Worm (Caenorhabditis elegans) whole organism, mixed stage, embryonic: Measurements from ENCODE around the gene cest-10.

Source experiments
- M03D4.4 ChIP-seq: sonication (generic microtip); optimal IDR thresholded peaks from 2 replicates; lab custom pipeline; 2017; ENCODE audit warnings: mild to moderate bottlenecking, missing genetic modification characterization, missing compliant biosample characterization
- blmp-1 ChIP-seq: fragments of 150-350 bp; optimal IDR thresholded peaks from 2 replicates; lab custom pipeline; 2014; ENCODE audit warnings: missing biosample characterization, missing genetic modification characterization
- ceh-39 ChIP-seq: fragments of 150-350 bp; optimal IDR thresholded peaks from 2 replicates; lab custom pipeline; 2014; ENCODE audit warnings: missing biosample characterization, missing genetic modification characterization
- ceh-43 ChIP-seq: fragments of 200-800 bp; sonication (Bioruptor generic); optimal IDR thresholded peaks from 2 replicates; lab custom pipeline; 2018; ENCODE audit warnings: mild to moderate bottlenecking, missing genetic modification characterization, moderate library complexity, missing compliant biosample characterization
- ceh-83 ChIP-seq: fragments of 200-800 bp; sonication (Bioruptor generic); optimal IDR thresholded peaks from 2 replicates; lab custom pipeline; 2018; ENCODE audit warnings: mild to moderate bottlenecking, missing genetic modification characterization, missing compliant biosample characterization
- ces-1 ChIP-seq: fragments of 150-350 bp; optimal IDR thresholded peaks from 2 replicates; lab custom pipeline; 2014; ENCODE audit warnings: missing biosample characterization, missing genetic modification reagents, missing genetic modification characterization
- cnd-1 ChIP-seq: fragments of 200-800 bp; sonication (Bioruptor generic); optimal IDR thresholded peaks from 2 replicates; lab custom pipeline; 2018; ENCODE audit warnings: mild to moderate bottlenecking, missing genetic modification characterization, missing compliant biosample characterization
- drap-1 ChIP-seq: fragments of 200-800 bp; sonication (Bioruptor generic); optimal IDR thresholded peaks from 3 replicates; lab custom pipeline; 2018; ENCODE audit warnings: mild to moderate bottlenecking, missing genetic modification characterization, missing compliant biosample characterization
- elt-3 ChIP-seq: fragments of 150-350 bp; optimal IDR thresholded peaks from 2 replicates; lab custom pipeline; 2014; ENCODE audit warnings: missing biosample characterization, missing genetic modification characterization
- flh-1 ChIP-seq: fragments of 200-800 bp; sonication (Bioruptor generic); optimal IDR thresholded peaks from 2 replicates; lab custom pipeline; 2018; ENCODE audit warnings: mild to moderate bottlenecking, missing genetic modification characterization, moderate library complexity, missing compliant biosample characterization
- hlh-1 ChIP-seq: fragments of 150-350 bp; optimal IDR thresholded peaks from 2 replicates; lab custom pipeline; 2014; ENCODE audit warnings: missing biosample characterization, missing genetic modification reagents, missing genetic modification characterization
- lin-13 ChIP-seq: fragments of 150-350 bp; optimal IDR thresholded peaks from 2 replicates; lab custom pipeline; 2014; ENCODE audit warnings: missing biosample characterization, missing genetic modification characterization
- lin-32 ChIP-seq: fragments of 200-800 bp; sonication (Bioruptor generic); optimal IDR thresholded peaks from 2 replicates; lab custom pipeline; 2018; ENCODE audit warnings: mild to moderate bottlenecking, missing genetic modification characterization, missing compliant biosample characterization
- lsy-2 ChIP-seq: fragments of 150-350 bp; optimal IDR thresholded peaks from 2 replicates; lab custom pipeline; 2014; ENCODE audit warnings: missing biosample characterization, missing genetic modification characterization
- mab-5 ChIP-seq: fragments of 150-350 bp; optimal IDR thresholded peaks from 2 replicates; lab custom pipeline; 2014; ENCODE audit warnings: missing biosample characterization, missing genetic modification characterization
- mep-1 ChIP-seq: fragments of 150-350 bp; optimal IDR thresholded peaks from 2 replicates; lab custom pipeline; 2017; ENCODE audit warnings: missing biosample characterization, missing genetic modification reagents, missing genetic modification characterization, inconsistent platforms
- mls-2 ChIP-seq: sonication (generic microtip); optimal IDR thresholded peaks from 2 replicates; lab custom pipeline; 2016; ENCODE audit warnings: mild to moderate bottlenecking, missing genetic modification characterization, moderate library complexity, missing compliant biosample characterization
- nhr-2 ChIP-seq: fragments of 150-350 bp; optimal IDR thresholded peaks from 2 replicates; lab custom pipeline; 2014; ENCODE audit warnings: missing biosample characterization, missing genetic modification characterization
- nhr-237 ChIP-seq: fragments of 150-350 bp; optimal IDR thresholded peaks from 2 replicates; lab custom pipeline; 2014; ENCODE audit warnings: missing biosample characterization, missing genetic modification characterization
- nhr-28 ChIP-seq: fragments of 150-350 bp; optimal IDR thresholded peaks from 2 replicates; lab custom pipeline; 2014; ENCODE audit warnings: missing biosample characterization, missing genetic modification characterization
- pha-4 ChIP-seq: fragments of 150-350 bp; optimal IDR thresholded peaks from 2 replicates; lab custom pipeline; 2018; ENCODE audit warnings: missing biosample characterization, missing genetic modification reagents, missing genetic modification characterization
- sem-2 ChIP-seq: fragments of 200-800 bp; sonication (Bioruptor generic); optimal IDR thresholded peaks from 2 replicates; lab custom pipeline; 2018; ENCODE audit warnings: mild to moderate bottlenecking, missing genetic modification characterization, missing compliant biosample characterization
- sptf-1 ChIP-seq: sonication (generic microtip); optimal IDR thresholded peaks from 2 replicates; lab custom pipeline; 2017; ENCODE audit warnings: mild to moderate bottlenecking, missing genetic modification characterization, moderate library complexity, missing compliant biosample characterization
- tbx-8 ChIP-seq: fragments of 200-800 bp; sonication (Bioruptor generic); optimal IDR thresholded peaks from 2 replicates; lab custom pipeline; 2018; ENCODE audit warnings: mild to moderate bottlenecking, missing genetic modification characterization, moderate library complexity, missing compliant biosample characterization
- unc-39 ChIP-seq: fragments of 150-350 bp; optimal IDR thresholded peaks from 2 replicates; lab custom pipeline; 2014; ENCODE audit warnings: missing biosample characterization, missing genetic modification characterization
- unc-62 ChIP-seq: fragments of 150-350 bp; optimal IDR thresholded peaks from 2 replicates; lab custom pipeline; 2014; ENCODE audit warnings: missing biosample characterization, missing genetic modification reagents, missing genetic modification characterization
- zip-8 ChIP-seq: fragments of 150-350 bp; optimal IDR thresholded peaks from 2 replicates; lab custom pipeline; 2014; ENCODE audit warnings: missing biosample characterization, missing genetic modification characterization
- ztf-11 ChIP-seq: fragments of 150-350 bp; optimal IDR thresholded peaks from 2 replicates; lab custom pipeline; 2014; ENCODE audit warnings: missing biosample characterization, missing genetic modification characterization

cest-10 gene

DNA sequence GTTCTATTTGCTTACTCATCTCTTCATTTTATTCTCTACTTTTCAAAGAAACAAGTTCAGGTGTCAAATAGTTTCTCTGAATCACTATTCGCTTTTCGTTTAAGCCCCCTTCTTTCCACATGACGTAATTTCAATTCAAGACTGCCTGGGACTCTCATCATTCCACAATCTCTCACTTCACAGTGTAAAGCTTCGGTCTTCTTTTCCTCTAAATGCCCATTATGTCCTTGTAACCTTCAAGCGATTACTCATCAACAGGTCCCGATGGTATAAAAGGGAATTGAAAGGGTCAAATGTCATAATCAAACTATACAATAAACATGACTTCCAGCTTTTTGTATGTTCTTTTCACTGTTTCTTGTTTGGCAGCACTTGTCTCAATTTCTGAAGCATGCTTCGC is 1.4 kb upstream of the cest-10 start, which contains the start of gene C42D4.3:
TSS of gene C42D4.3 (plus strand) at position 298 of the 400 bp plus-strand sequence.
- TF ChIP-seq ces-1 (GFP tag; lab: Kevin White, UChicago) (no peak), blmp-1 (no peak), sptf-1 (tag; lab: Kevin White, UChicago) (no peak), pha-4 (tag; lab: Kevin White, UChicago) (no peak), drap-1 (no peak), mls-2 (tag; lab: Kevin White, UChicago) (no peak), nhr-237 (tag; lab: Kevin White, UChicago) (no peak), sem-2 (GFP tag; lab: Kevin White, UChicago) (no peak), hlh-1 (no peak), M03D4.4 (tag; lab: Kevin White, UChicago) (no peak)
- TF ChIP-seq, all 35 proteins: peak for 0

DNA sequence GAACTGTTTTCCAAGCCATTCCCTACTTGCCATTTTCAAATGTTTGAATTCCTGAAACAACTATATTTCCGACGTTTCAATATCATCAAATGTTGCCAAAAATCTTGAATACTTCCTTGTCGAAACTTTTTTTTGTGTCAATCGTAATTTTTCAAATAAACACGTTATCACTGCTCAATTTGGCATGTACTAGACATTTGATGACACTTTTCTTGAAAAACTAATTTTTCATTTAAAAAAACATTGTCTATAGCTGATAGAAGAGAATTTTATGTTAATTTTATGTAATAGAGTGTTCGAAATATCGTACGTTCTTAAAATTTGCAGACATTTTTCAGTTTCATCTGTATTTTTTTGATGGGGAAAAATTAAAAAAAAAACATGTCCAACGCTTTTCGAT is 2.5 kb downstream of the cest-10 start:
- TF ChIP-seq drap-1 (no peak), unc-62 (no peak), ces-1 (GFP tag; lab: Kevin White, UChicago) (no peak), tbx-8 (GFP tag; lab: Kevin White, UChicago) (no peak), zip-8 (tag; lab: Kevin White, UChicago) (no peak), lin-13 (tag; lab: Kevin White, UChicago) (no peak)

DNA sequence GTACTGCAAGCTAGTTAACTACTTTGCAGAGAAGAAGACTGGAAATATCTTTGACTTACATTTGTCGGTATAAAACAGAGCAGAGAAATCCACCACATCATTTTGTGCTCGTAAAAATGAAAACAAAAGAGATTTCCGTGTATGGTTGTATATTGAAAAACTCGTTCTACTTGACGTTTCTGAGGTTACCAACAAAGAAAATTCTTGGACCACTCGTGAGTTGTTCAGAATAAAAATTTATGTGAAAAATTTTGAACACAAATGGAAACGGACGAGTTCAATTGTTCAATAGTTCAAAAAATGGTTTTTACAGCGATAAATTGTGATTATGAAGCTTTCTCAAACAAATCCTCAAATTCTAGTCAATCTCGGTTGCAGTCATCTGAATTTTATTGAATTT is 4.2 kb downstream of the cest-10 start, which contains the start of gene clec-179:
TSS of gene clec-179 (minus strand) at position 101 of the 400 bp plus-strand sequence.
- TF ChIP-seq ces-1 (GFP tag; lab: Kevin White, UChicago) (no peak), nhr-28 (tag; lab: Kevin White, UChicago) (no peak)
- TF ChIP-seq, all 35 proteins: peak for 0

DNA sequence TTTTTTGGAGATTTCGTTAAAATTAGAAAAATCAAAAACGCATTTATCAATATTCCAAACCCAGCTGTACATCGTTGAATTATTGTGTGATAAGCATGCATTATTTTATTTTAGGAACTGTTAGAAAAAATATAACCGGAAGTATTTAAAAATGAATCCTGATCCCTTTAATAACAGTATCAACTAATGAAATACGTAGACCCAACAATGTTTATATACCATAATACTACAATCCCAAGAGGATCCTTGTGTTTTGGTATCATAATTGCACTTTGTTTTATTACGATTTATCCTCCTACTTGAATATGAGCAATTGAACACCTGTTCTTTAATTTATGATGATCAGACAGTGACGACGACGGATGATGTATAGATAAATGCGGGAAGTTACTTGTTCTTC is 6.4 kb downstream of the cest-10 start, which contains the start of gene str-249:
TSS of gene str-249 (minus strand) at position 101 of the 400 bp plus-strand sequence.
- TF ChIP-seq lin-32 (no peak), ceh-43 (GFP tag; lab: Kevin White, UChicago) (no peak), drap-1 (no peak), M03D4.4 (tag; lab: Kevin White, UChicago) (no peak), mls-2 (tag; lab: Kevin White, UChicago) (no peak), flh-1 (GFP tag; lab: Kevin White, UChicago) (no peak), ceh-83 (GFP tag; lab: Kevin White, UChicago) (no peak), lsy-2 (no peak), ztf-11 (tag; lab: Kevin White, UChicago) (no peak), lin-13 (tag; lab: Kevin White, UChicago) (no peak), elt-3 (tag; lab: Kevin White, UChicago) (no peak), ceh-39 (tag; lab: Kevin White, UChicago) (no peak)

DNA sequence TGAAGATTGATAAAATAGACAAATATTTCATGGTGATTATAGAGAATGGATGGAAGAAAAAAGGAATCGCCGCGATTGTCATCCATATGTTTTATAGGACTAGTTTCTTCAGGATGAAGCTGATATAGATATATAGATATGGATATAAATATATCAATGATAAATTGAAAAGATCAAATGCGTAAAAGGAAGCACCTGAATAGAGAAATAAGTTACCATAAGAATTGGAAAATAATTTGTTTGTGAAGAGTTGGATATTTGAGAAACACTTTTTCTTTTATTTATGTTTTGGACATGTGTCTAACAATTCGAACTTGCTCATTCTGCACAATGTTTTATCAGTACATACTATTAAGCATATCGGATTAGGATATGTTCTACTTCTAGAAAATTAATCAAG is 7.7 kb downstream of the cest-10 start, which contains the start of gene C42D4.13:
TSS of gene C42D4.13 (minus strand) at position 101 of the 400 bp plus-strand sequence.
- TF ChIP-seq cnd-1 (tag; lab: Kevin White, UChicago) (no peak), M03D4.4 (tag; lab: Kevin White, UChicago) (no peak), unc-39 (tag; lab: Kevin White, UChicago) (no peak), tbx-8 (GFP tag; lab: Kevin White, UChicago) (no peak), zip-8 (tag; lab: Kevin White, UChicago) (no peak), mls-2 (tag; lab: Kevin White, UChicago) (no peak), sptf-1 (tag; lab: Kevin White, UChicago) (no peak), mab-5 (tag; lab: Kevin White, UChicago) (no peak), mep-1 (tag; lab: Kevin White, UChicago) (no peak), ceh-39 (tag; lab: Kevin White, UChicago) (no peak), blmp-1 (no peak), ceh-83 (GFP tag; lab: Kevin White, UChicago) (no peak), ztf-11 (tag; lab: Kevin White, UChicago) (no peak), sem-2 (GFP tag; lab: Kevin White, UChicago) (no peak), nhr-2 (tag; lab: Kevin White, UChicago) (no peak), lin-13 (tag; lab: Kevin White, UChicago) (no peak), pha-4 (tag; lab: Kevin White, UChicago) (no peak), hlh-1 (no peak)
